Fruit fly (Drosophila melanogaster) whole organism, wandering third instar larva: Measurements from ENCODE around the gene Diap1.

Source experiments
- Abd-B ChIP-seq: fragments of >200 bp; optimal IDR thresholded peaks from 2 replicates; lab custom pipeline; 2017; ENCODE audit warnings: missing biosample characterization, missing genetic modification characterization
- CG32264 ChIP-seq: fragments of 200-800 bp; sonication (Bioruptor generic); optimal IDR thresholded peaks from 2 replicates; lab custom pipeline; 2016; ENCODE audit warnings: missing biosample characterization, missing genetic modification characterization
- CG9705 ChIP-seq: fragments of 200-800 bp; sonication (Bioruptor generic); optimal IDR thresholded peaks from 2 replicates; lab custom pipeline; 2018; ENCODE audit warnings: missing biosample characterization, mild to moderate bottlenecking, missing genetic modification characterization
- CrebA ChIP-seq: fragments of 200-800 bp; sonication (Bioruptor generic); optimal IDR thresholded peaks from 2 replicates; lab custom pipeline; 2016; ENCODE audit warnings: missing biosample characterization, mild to moderate bottlenecking, missing genetic modification characterization, borderline replicate concordance
- Dif ChIP-seq: fragments of 200-275, 200-300 bp; sonication (Bioruptor generic); optimal IDR thresholded peaks from 2 replicates; lab custom pipeline; 2018; ENCODE audit warnings: missing biosample characterization, missing genetic modification characterization; ENCODE audit not compliant: partially characterized antibody
- GATAd ChIP-seq: sonication (Bioruptor generic); optimal IDR thresholded peaks from 2 replicates; lab custom pipeline; 2016; ENCODE audit warnings: missing biosample characterization, missing genetic modification characterization
- HLH106 ChIP-seq: fragments of 200-800 bp; optimal IDR thresholded peaks from 3 replicates; lab custom pipeline; 2019; ENCODE audit warnings: missing biosample characterization, mild to moderate bottlenecking, missing genetic modification characterization, moderate library complexity
- Hnf4 ChIP-seq: fragments of 200-800 bp; sonication (Bioruptor generic); optimal IDR thresholded peaks from 2 replicates; lab custom pipeline; 2016; ENCODE audit warnings: missing biosample characterization, mild to moderate bottlenecking, missing genetic modification characterization
- Hr78 ChIP-seq: fragments of >200 bp; optimal IDR thresholded peaks from 2 replicates; lab custom pipeline; 2017; ENCODE audit warnings: missing biosample characterization, missing genetic modification characterization
- Jra ChIP-seq: sonication (Bioruptor generic); optimal IDR thresholded peaks from 2 replicates; lab custom pipeline; 2016; ENCODE audit warnings: missing biosample characterization, missing genetic modification characterization
- Mio ChIP-seq: sonication (Bioruptor generic); optimal IDR thresholded peaks from 2 replicates; lab custom pipeline; 2016; ENCODE audit warnings: missing biosample characterization, missing genetic modification characterization
- Myc ChIP-seq: fragments of >200 bp; optimal IDR thresholded peaks from 2 replicates; lab custom pipeline; 2017
- N ChIP-seq: fragments of >200 bp; optimal IDR thresholded peaks from 2 replicates; lab custom pipeline; 2018; ENCODE audit warnings: missing biosample characterization, missing external identifiers, missing genetic modification characterization
- OdsH ChIP-seq: fragments of 200-800 bp; sonication (Bioruptor generic); optimal IDR thresholded peaks from 2 replicates; lab custom pipeline; 2016; ENCODE audit warnings: missing biosample characterization, mild to moderate bottlenecking, missing genetic modification characterization
- Rel ChIP-seq, 2 experiments: fragments of 200-800 bp; sonication (Bioruptor generic) in 1 of 2; optimal IDR thresholded peaks; 2 replicates in 1 of 2; 3 replicates in 1 of 2; lab custom pipeline; 2016 to 2019; ENCODE audit warnings: mild to moderate bottlenecking in 2 of 2, missing biosample characterization in 2 of 2, missing genetic modification characterization in 2 of 2, moderate library complexity in 1 of 2
- Sp1 ChIP-seq: fragments of 200-800 bp; sonication (Bioruptor generic); optimal IDR thresholded peaks from 3 replicates; lab custom pipeline; 2019; ENCODE audit warnings: missing biosample characterization, mild to moderate bottlenecking, missing genetic modification characterization, moderate library complexity
- Vsx2 ChIP-seq: fragments of 200-300, 225-300 bp; sonication (Bioruptor generic); optimal IDR thresholded peaks from 2 replicates; lab custom pipeline; 2018; ENCODE audit warnings: missing biosample characterization, missing genetic modification characterization; ENCODE audit not compliant: partially characterized antibody
- br ChIP-seq: fragments of 200-800 bp; sonication (Bioruptor generic); optimal IDR thresholded peaks from 2 replicates; lab custom pipeline; 2016; ENCODE audit warnings: missing biosample characterization, missing genetic modification characterization
- brk ChIP-seq: fragments of 200-800 bp; sonication (Bioruptor generic); optimal IDR thresholded peaks from 2 replicates; lab custom pipeline; 2016; ENCODE audit warnings: missing biosample characterization, mild to moderate bottlenecking, missing genetic modification characterization
- dl ChIP-seq, 2 experiments: fragments of 175-275, 200-275 bp in 1 of 2; fragments of 200-275 bp in 1 of 2; sonication (Bioruptor generic); optimal IDR thresholded peaks; lab custom pipeline; 2018; ENCODE audit warnings: mild to moderate bottlenecking in 2 of 2, missing biosample characterization in 2 of 2, missing genetic modification characterization in 2 of 2, moderate library complexity in 2 of 2; ENCODE audit not compliant: partially characterized antibody in 2 of 2, insufficient read depth in 1 of 2
- dsf ChIP-seq: sonication (Bioruptor generic); optimal IDR thresholded peaks from 2 replicates; lab custom pipeline; 2016; ENCODE audit warnings: missing biosample characterization, missing genetic modification characterization, borderline replicate concordance
- ey ChIP-seq: fragments of 200-800 bp; sonication (Bioruptor generic); optimal IDR thresholded peaks from 2 replicates; lab custom pipeline; 2016; ENCODE audit warnings: missing biosample characterization, missing genetic modification characterization
- foxo ChIP-seq, 2 experiments: fragments of 200-800 bp; sonication (Bioruptor generic); optimal IDR thresholded peaks; 2 replicates in 1 of 2; 3 replicates in 1 of 2; lab custom pipeline; 2016 to 2017; ENCODE audit warnings: missing biosample characterization in 2 of 2, missing genetic modification characterization in 2 of 2
- jim ChIP-seq: fragments of 175-275, 200-325 bp; sonication (Bioruptor generic); optimal IDR thresholded peaks from 2 replicates; lab custom pipeline; 2016; ENCODE audit warnings: missing biosample characterization, mild to moderate bottlenecking, missing genetic modification characterization
- lola ChIP-seq: fragments of >200 bp; optimal IDR thresholded peaks from 2 replicates; lab custom pipeline; 2017; ENCODE audit warnings: missing biosample characterization, missing genetic modification characterization
- pan ChIP-seq: fragments of >200 bp; optimal IDR thresholded peaks from 2 replicates; lab custom pipeline; 2017
- psq ChIP-seq: fragments of 200-800 bp; sonication (Bioruptor generic); optimal IDR thresholded peaks from 3 replicates; lab custom pipeline; 2017; ENCODE audit warnings: missing biosample characterization, mild to moderate bottlenecking, missing genetic modification characterization, moderate library complexity
- rgr ChIP-seq: fragments of 200-800 bp; sonication (Bioruptor generic); optimal IDR thresholded peaks from 3 replicates; lab custom pipeline; 2016; ENCODE audit warnings: missing biosample characterization, mild to moderate bottlenecking, missing genetic modification characterization
- sv ChIP-seq: fragments of 200-800 bp; sonication (Bioruptor generic); optimal IDR thresholded peaks from 3 replicates; lab custom pipeline; 2016; ENCODE audit warnings: missing biosample characterization, missing genetic modification characterization
- tai ChIP-seq: sonication (Bioruptor generic); optimal IDR thresholded peaks from 2 replicates; lab custom pipeline; 2016; ENCODE audit warnings: missing biosample characterization, missing genetic modification characterization
- usp ChIP-seq: fragments of >200 bp; optimal IDR thresholded peaks from 2 replicates; lab custom pipeline; 2017; ENCODE audit warnings: missing biosample characterization, missing genetic modification characterization
- woc ChIP-seq: sonication (Bioruptor generic); optimal IDR thresholded peaks from 2 replicates; lab custom pipeline; 2016; ENCODE audit warnings: missing biosample characterization, mild to moderate bottlenecking, missing genetic modification characterization

The Diap1 gene

dm6 chr3L:16035185-16035584 is 15.6 kb downstream of the Diap1 start, which contains the start of gene CG5895:
CG5895 (plus strand) TSS chr3L:16035485.
- TF ChIP-seq CG9705 (GFP tag; lab: Kevin White, UChicago): no peak
- TF ChIP-seq N: no peak
- TF ChIP-seq dsf (GFP tag; lab: Kevin White, UChicago): no peak
- no peak for TF ChIP-seq Dif
- no peak for TF ChIP-seq br (GFP tag; lab: Kevin White, UChicago)
- TF ChIP-seq Rel (GFP tag; optimal IDR thresholded peaks at IDR 0.05; lab: Kevin White, UChicago): no peak
- TF ChIP-seq Rel (tag; optimal IDR thresholded peaks at IDR 0.05; lab: Kevin White, UChicago): no peak
- TF ChIP-seq Abd-B (GFP tag; lab: Kevin White, UChicago): no peak
- TF ChIP-seq Jra (GFP tag; lab: Kevin White, UChicago): no peak
- TF ChIP-seq Vsx2: no peak
- no peak for TF ChIP-seq Mio (GFP tag; lab: Kevin White, UChicago)
- no peak for TF ChIP-seq rgr

DNA sequence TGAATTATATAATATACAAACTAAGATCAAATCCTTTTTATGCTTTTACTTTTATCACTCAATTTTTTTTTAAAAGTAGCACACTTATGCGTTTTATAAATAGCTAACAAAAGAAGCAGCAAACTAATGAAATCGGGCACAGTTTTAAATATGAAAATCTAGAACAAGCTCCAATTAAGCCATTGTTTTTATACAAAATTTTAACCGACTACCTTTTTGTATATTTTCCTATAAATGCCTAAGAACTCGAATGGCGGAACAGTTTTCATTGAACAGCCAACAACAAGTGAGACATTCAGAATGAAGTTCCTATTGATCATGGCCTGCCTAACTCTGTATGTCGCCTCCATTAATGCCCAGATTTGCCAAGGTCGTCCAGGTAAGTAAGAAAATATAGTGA is 16.6 kb downstream of the Diap1 start, which contains the start of gene CG42538:
Gene CG42538 (plus strand): TSS at position 301 of the 400 bp plus-strand sequence.
- no peak for TF ChIP-seq tai (GFP tag; lab: Kevin White, UChicago)
- no peak for TF ChIP-seq CG9705 (GFP tag; lab: Kevin White, UChicago)
- no peak for TF ChIP-seq Myc (lab: Kevin White, UChicago)
- no peak for TF ChIP-seq brk
- TF ChIP-seq CG32264 (GFP tag; lab: Kevin White, UChicago): no peak
- TF ChIP-seq Hr78 (GFP tag; lab: Kevin White, UChicago): no peak
- no peak for TF ChIP-seq lola (GFP tag; lab: Kevin White, UChicago)
- no peak for TF ChIP-seq OdsH
- no peak for TF ChIP-seq foxo (GFP tag; optimal IDR thresholded peaks at IDR 0.05; lab: Kevin White, UChicago)
- TF ChIP-seq GATAd (GFP tag; lab: Kevin White, UChicago): no peak

dm6 chr3L:16033090-16033828 is 17.6 kb downstream of the Diap1 start, which contains the start of the genes CG42717 and CG42716:
CG42717 (minus strand) TSS chr3L:16033190.
CG42716 (plus strand) TSS chr3L:16033778.
- TF ChIP-seq ey (no peak), Hr78 (GFP tag; lab: Kevin White, UChicago) (no peak), HLH106 (no peak), lola (GFP tag; lab: Kevin White, UChicago) (no peak), sv (GFP tag; lab: Kevin White, UChicago) (no peak), Jra (GFP tag; lab: Kevin White, UChicago) (no peak), Dif (no peak), Hnf4 (no peak), brk (no peak), Vsx2 (no peak), rgr (no peak), Abd-B (GFP tag; lab: Kevin White, UChicago) (no peak), pan (lab: Kevin White, UChicago) (no peak), GATAd (GFP tag; lab: Kevin White, UChicago) (no peak), jim (no peak)
- TF ChIP-seq, all 38 proteins: peak for 0

DNA sequence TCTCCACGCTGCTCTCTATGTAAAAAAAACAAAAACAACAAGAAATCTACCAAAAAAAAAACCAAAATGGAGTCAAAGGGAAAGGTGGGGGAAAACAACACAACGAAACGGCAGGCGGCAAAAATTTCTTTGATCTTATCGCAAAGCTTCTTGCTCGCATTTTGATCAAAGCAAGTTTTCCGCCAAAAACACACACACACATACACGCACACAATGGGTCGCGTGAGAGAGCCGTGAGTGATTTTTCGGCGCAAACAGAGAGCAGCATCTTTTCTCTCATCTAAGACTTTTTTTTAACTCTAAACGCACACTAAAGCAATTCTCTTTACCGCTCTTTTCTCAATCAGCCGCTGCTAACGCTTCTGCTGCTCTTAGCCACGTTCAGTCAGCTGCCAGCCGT is 21.9 kb downstream of the Diap1 start:
- TF ChIP-seq dl (GFP tag; optimal IDR thresholded peaks at IDR 0.05; lab: Kevin White, UChicago; ENCODE audit: insufficient read depth in 1 of 2, partially characterized antibody in 2 of 2) (no peak), ey (no peak), Hr78 (GFP tag; lab: Kevin White, UChicago) (no peak), N (no peak), woc (GFP tag; lab: Kevin White, UChicago) (no peak), OdsH (no peak), GATAd (GFP tag; lab: Kevin White, UChicago) (no peak), dsf (GFP tag; lab: Kevin White, UChicago) (no peak), Sp1 (GFP tag; lab: Kevin White, UChicago) (no peak), usp (GFP tag; lab: Kevin White, UChicago) (no peak), CrebA (GFP tag; lab: Kevin White, UChicago) (no peak), psq (GFP tag; lab: Kevin White, UChicago) (no peak), tai (GFP tag; lab: Kevin White, UChicago) (no peak), foxo (GFP tag; optimal IDR thresholded peaks at IDR 0.05; lab: Kevin White, UChicago) (no peak), br (GFP tag; lab: Kevin White, UChicago) (no peak), Rel (GFP tag; optimal IDR thresholded peaks at IDR 0.05; lab: Kevin White, UChicago) (no peak), Rel (tag; optimal IDR thresholded peaks at IDR 0.05; lab: Kevin White, UChicago) (no peak)
